Fruit fly (Drosophila melanogaster): ENCODE results near the gene AdipoR.

AdipoR gene

DNA sequence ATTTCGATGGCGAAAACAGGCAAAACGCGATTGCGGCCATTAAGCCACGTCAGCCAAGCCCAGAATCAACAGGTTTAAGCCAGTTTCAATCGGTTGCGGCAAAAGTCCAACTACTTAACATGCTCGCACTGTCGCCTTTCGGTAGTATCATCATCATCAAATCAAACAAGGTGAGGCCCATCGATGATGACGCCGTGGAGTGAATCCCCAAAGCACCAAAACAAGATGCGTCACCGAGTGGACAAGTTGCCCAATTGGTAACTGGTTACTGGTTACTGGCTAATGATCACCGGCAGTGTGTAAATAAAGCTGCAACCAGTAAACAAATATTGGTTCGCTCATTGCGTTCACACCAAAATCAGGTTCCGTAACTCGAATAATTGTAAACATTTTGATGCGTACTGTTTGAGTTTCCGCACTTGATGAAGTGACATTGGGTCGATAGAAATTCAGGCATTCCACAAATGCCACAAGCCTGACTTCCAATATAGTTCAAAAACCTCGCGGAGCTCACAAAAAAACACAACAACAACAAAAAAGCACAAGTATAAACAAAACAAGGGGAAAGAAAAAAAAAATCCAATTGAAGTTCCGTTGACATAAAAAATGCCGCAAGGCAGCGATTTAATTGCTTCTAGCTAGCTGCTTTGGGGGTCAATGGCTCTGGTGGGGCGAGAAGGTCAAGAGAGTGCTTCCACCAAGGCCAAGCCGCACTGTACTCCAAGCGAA lies 23.1 kb downstream of the AdipoR start (continued):
- TF ChIP-seq en (GFP tag; optimal IDR thresholded peaks at IDR 0.05) (peak; percentile 10), fd64A (GFP tag; optimal IDR thresholded peaks at IDR 0.05) (peak; percentile 80), hth (optimal IDR thresholded peaks at IDR 0.05) (no peak), D19A (tag; optimal IDR thresholded peaks at IDR 0.05) (peak; percentile 2), Antp (GFP tag; optimal IDR thresholded peaks at IDR 0.05) (peak; percentile 2), Ets65A (GFP tag) (peak; percentile 92), CG13123 (GFP tag; optimal IDR thresholded peaks at IDR 0.05) (peak; percentile 67), CG7928 (GFP tag; optimal IDR thresholded peaks at IDR 0.05) (no peak), CoRest (tag; optimal IDR thresholded peaks at IDR 0.05) (peak; percentile 28), CG17912 (GFP tag; optimal IDR thresholded peaks at IDR 0.05) (peak; percentile 77), dmrt11E (tag; optimal IDR thresholded peaks at IDR 0.05) (peak; percentile 29), lab (GFP tag; optimal IDR thresholded peaks at IDR 0.05) (peak; percentile 77), HHEX (GFP tag; optimal IDR thresholded peaks at IDR 0.05) (peak; percentile 79), wek (GFP tag; optimal IDR thresholded peaks at IDR 0.05) (peak; percentile 89), mirr (GFP tag; optimal IDR thresholded peaks at IDR 0.05) (peak; percentile 46), trem (tag; optimal IDR thresholded peaks at IDR 0.05) (no peak), CG8359 (GFP tag; optimal IDR thresholded peaks at IDR 0.05; ENCODE audit: borderline replicate concordance) (peak; percentile 25), CG16863 (GFP tag; optimal IDR thresholded peaks at IDR 0.05) (peak; percentile 25), sug (tag; optimal IDR thresholded peaks at IDR 0.05) (peak; percentile 65), fu2 (GFP tag; optimal IDR thresholded peaks at IDR 0.05) (no peak), chm (GFP tag; IDR thresholded peaks at IDR 0.05) (peak; percentile 81), gfzf (GFP tag; optimal IDR thresholded peaks at IDR 0.05) (no peak), CG1647 (GFP tag; optimal IDR thresholded peaks at IDR 0.05) (peak; percentile 66), CG12942 (GFP tag; optimal IDR thresholded peaks at IDR 0.05) (peak; percentile 36), nmo (GFP tag; optimal IDR thresholded peaks at IDR 0.05) (no peak), Hr51 (GFP tag; optimal IDR thresholded peaks at IDR 0.05) (peak; percentile 25 to 28), Blimp-1 (GFP tag; optimal IDR thresholded peaks at IDR 0.05) (peak; percentile 67), dmrt99B (tag; optimal IDR thresholded peaks at IDR 0.05) (peak; percentile 69), B-H1 (GFP tag; IDR thresholded peaks at IDR 0.05) (peak; percentile 30; the same call in 1 of the 3 replicates), tgo (GFP tag; IDR thresholded peaks at IDR 0.05) (no peak), CG33213 (GFP tag; optimal IDR thresholded peaks at IDR 0.05) (peak; percentile 78), E2f2 (GFP tag; IDR thresholded peaks at IDR 0.05) (peak; percentile 40; the same call in 1 of the 2 replicates), cas (GFP tag; IDR thresholded peaks at IDR 0.05) (0 out of 2 replicates have a peak, but pooled peaks have one; percentile 16), psq (GFP tag; optimal IDR thresholded peaks at IDR 0.05) (peak; percentile 4), CG5180 (GFP tag; optimal IDR thresholded peaks at IDR 0.05) (peak; percentile 79), z (GFP tag; IDR thresholded peaks at IDR 0.05) (0 out of 3 replicates have a peak, but pooled peaks have one; percentile 55), CG18599 (GFP tag; optimal IDR thresholded peaks at IDR 0.05) (peak; percentile 43), H2.0 (GFP tag; IDR thresholded peaks at IDR 0.05) (0 out of 2 replicates have a peak, but pooled peaks have one; percentile 17), ap (GFP tag; IDR thresholded peaks at IDR 0.05) (peak; percentile 49; the same call in 1 of the 2 replicates), CG7271 (tag; optimal IDR thresholded peaks at IDR 0.05) (peak; percentile 42), Lhr (GFP tag; optimal IDR thresholded peaks at IDR 0.05) (peak; percentile 23), Atf3 (GFP tag; optimal IDR thresholded peaks at IDR 0.05) (peak; percentile 56), Vsx1 (GFP tag; optimal IDR thresholded peaks at IDR 0.05) (peak; percentile 77), Ada2b (GFP tag; IDR thresholded peaks at IDR 0.05) (no peak), sc (optimal IDR thresholded peaks at IDR 0.05) (no peak), sc (GFP tag; optimal IDR thresholded peaks at IDR 0.05) (peak; percentile 47), ci (GFP tag; IDR thresholded peaks at IDR 0.05) (peak; percentile 87), MTF-1 (GFP tag; optimal IDR thresholded peaks at IDR 0.05; ENCODE audit: borderline replicate concordance) (peak; percentile 81), CG6654 (GFP tag; optimal IDR thresholded peaks at IDR 0.05) (no peak)
